Fruit fly (Drosophila melanogaster): ENCODE data around the gene CG3847.
"Not testable (repeated sequence)": the region's sequence is repeated elsewhere in the genome, so short reads cannot be mapped to it uniquely, and the experiment has no call there.

Gene CG3847

dm6 chrX:6354163-6354562, 7.3 kb downstream of the CG3847 start:
- no peak for TF ChIP-seq CG17801 (GFP tag; optimal IDR thresholded peaks at IDR 0.05; ENCODE audit: partially characterized antibody)

dm6 chrX:6355090-6355679, 8.3 kb downstream of the CG3847 start:
- no peak for TF ChIP-seq CG17801 (GFP tag; optimal IDR thresholded peaks at IDR 0.05; ENCODE audit: partially characterized antibody)

dm6 chrX:6356748-6357397, 10.0 kb downstream of the CG3847 start:
- no peak for TF ChIP-seq CG17801 (GFP tag; optimal IDR thresholded peaks at IDR 0.05; ENCODE audit: partially characterized antibody)

dm6 chrX:6357456-6358007, 10.6 kb downstream of the CG3847 start:
- no peak for TF ChIP-seq CG17801 (GFP tag; optimal IDR thresholded peaks at IDR 0.05; ENCODE audit: partially characterized antibody)

dm6 chrX:6358198-6358597, 11.3 kb downstream of the CG3847 start:
- TF ChIP-seq CG17801 (GFP tag; optimal IDR thresholded peaks at IDR 0.05; ENCODE audit: partially characterized antibody), result no peak

dm6 chrX:6361215-6361614, 14.3 kb downstream of the CG3847 start:
- TF ChIP-seq CG17801 (GFP tag; optimal IDR thresholded peaks at IDR 0.05; ENCODE audit: partially characterized antibody), result no peak

- no peak for TF ChIP-seq CG17801 (GFP tag; optimal IDR thresholded peaks at IDR 0.05; ENCODE audit: partially characterized antibody)
These were observed 18.9 kb downstream of the CG3847 start, which contains the start of the genes swa and Marf for dm6 chrX:6365632-6366356. TSS of gene swa (minus strand) at chrX:6365708. TSS of gene Marf (plus strand) at chrX:6365949.

dm6 chrX:6366357-6366691, 19.4 kb downstream of the CG3847 start:
- peak; percentile 95 for TF ChIP-seq CG17801 (GFP tag; optimal IDR thresholded peaks at IDR 0.05; ENCODE audit: partially characterized antibody)

dm6 chrX:6372769-6373197, 25.9 kb downstream of the CG3847 start, which contains the start of gene PpV:
TSS of gene PpV (minus strand) at chrX:6372915.
- TF ChIP-seq CG17801 (GFP tag; optimal IDR thresholded peaks at IDR 0.05; ENCODE audit: partially characterized antibody), result peak; percentile 95

dm6 chrX:6375636-6376035, 28.7 kb downstream of the CG3847 start:
- no peak for TF ChIP-seq CG17801 (GFP tag; optimal IDR thresholded peaks at IDR 0.05; ENCODE audit: partially characterized antibody)

- no peak for TF ChIP-seq CG17801 (GFP tag; optimal IDR thresholded peaks at IDR 0.05; ENCODE audit: partially characterized antibody)
These were observed 29.8 kb downstream of the CG3847 start for dm6 chrX:6376748-6377147.

- TF ChIP-seq CG17801 (GFP tag; optimal IDR thresholded peaks at IDR 0.05; ENCODE audit: partially characterized antibody), result not testable (repeated sequence)
These were observed 37.0 kb downstream of the CG3847 start, which contains the start of gene CG33664 for dm6 chrX:6383920-6384319. TSS of gene CG33664 (plus strand) at chrX:6384220.
